Fruit fly (Drosophila melanogaster) whole organism, embryonic: ENCODE measurements around the gene Rrp46.
"Not testable (repeated sequence)": the region's sequence is repeated elsewhere in the genome, so short reads cannot be mapped to it uniquely, and the experiment has no call there.

Experiments
- BtbVII ChIP-seq: fragments of 200-800 bp; sonication (Bioruptor generic); optimal IDR thresholded peaks from 3 replicates; lab custom pipeline; 2017; ENCODE audit warnings: missing biosample characterization, mild to moderate bottlenecking, missing genetic modification characterization
- CG2678 ChIP-seq: fragments of 200-800 bp; sonication (Bioruptor generic); optimal IDR thresholded peaks from 3 replicates; lab custom pipeline; 2019; ENCODE audit warnings: missing biosample characterization, mild to moderate bottlenecking, missing genetic modification characterization, moderate library complexity
- CG31365 ChIP-seq: fragments of 200-800 bp; sonication (Bioruptor generic); optimal IDR thresholded peaks from 2 replicates; lab custom pipeline; 2018; ENCODE audit warnings: missing biosample characterization, mild to moderate bottlenecking, missing genetic modification characterization
- CG4730 ChIP-seq: fragments of 200-800 bp; sonication (Bioruptor generic); IDR thresholded peaks from 2 replicates; pipeline ENCODE4 v1.3.6; 2022; ENCODE audit warnings: missing biosample characterization, missing genetic modification characterization
- CG7556 ChIP-seq: fragments of 200-800 bp; sonication (Bioruptor generic); optimal IDR thresholded peaks from 2 replicates; lab custom pipeline; 2017; ENCODE audit warnings: missing biosample characterization, mild to moderate bottlenecking, missing genetic modification characterization
- MBD-R2 ChIP-seq: fragments of 200-800 bp; sonication (Bioruptor generic); IDR thresholded peaks from 2 replicates; pipeline ENCODE4 v1.3.6; 2022; ENCODE audit warnings: missing biosample characterization, missing genetic modification characterization
- Mad ChIP-seq: fragments of 200-800 bp; sonication (Bioruptor generic); optimal IDR thresholded peaks from 2 replicates; lab custom pipeline; 2016; ENCODE audit warnings: missing biosample characterization, missing genetic modification characterization
- ac ChIP-seq: fragments of 200-800 bp; sonication (Bioruptor generic); optimal IDR thresholded peaks from 3 replicates; lab custom pipeline; 2017; ENCODE audit warnings: missing biosample characterization, mild to moderate bottlenecking, missing genetic modification characterization
- chif ChIP-seq, 2 experiments: fragments of 200-800 bp; sonication (Bioruptor generic); optimal IDR thresholded peaks; 3 replicates each; lab custom pipeline; 2016; ENCODE audit warnings: missing biosample characterization in 2 of 2, missing genetic modification characterization in 2 of 2
- insv ChIP-seq, 2 experiments: fragments of 200-800 bp; sonication (Bioruptor generic); optimal IDR thresholded peaks; 3 replicates each; lab custom pipeline; 2016 to 2018; ENCODE audit warnings: missing biosample characterization in 2 of 2, missing genetic modification characterization in 2 of 2

DNA sequence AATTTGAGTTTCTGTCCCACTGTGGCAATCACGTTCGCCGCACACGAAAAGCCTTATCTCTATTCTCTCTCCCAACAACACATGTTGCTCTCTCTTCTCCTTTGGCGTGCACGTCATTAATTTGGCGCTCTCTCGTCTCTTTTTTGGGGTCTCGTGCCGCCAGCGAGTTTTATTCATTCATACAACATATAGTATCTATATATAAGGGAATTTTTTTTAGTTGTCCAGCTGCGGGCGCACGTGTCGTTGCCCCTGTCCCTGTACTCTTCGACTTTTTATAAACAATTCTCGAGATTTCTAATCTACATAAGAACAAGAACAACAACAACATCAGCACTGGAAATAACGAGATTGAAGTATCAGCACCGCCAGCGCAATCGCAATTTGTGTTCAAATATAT lies 28.6 kb upstream of the Rrp46 start:
- not testable (repeated sequence) for TF ChIP-seq insv (GFP tag; optimal IDR thresholded peaks at IDR 0.05; lab: Kevin White, UChicago); ac; BtbVII; CG4730 (GFP tag; lab: Robert Waterston, UW); chif (GFP tag; optimal IDR thresholded peaks at IDR 0.05; lab: Kevin White, UChicago); CG7556 (GFP tag; lab: Kevin White, UChicago); MBD-R2; CG31365 (tag; lab: Kevin White, UChicago); Mad; CG2678 (tag; lab: Kevin White, UChicago)
